Worm (Caenorhabditis elegans) whole organism, L1 larva: ENCODE measurements around the gene srp-7.
A peak's percentile ranks its signal among the peaks of the same experiment; 100 is the strongest.

ENCODE experiments used
- C16A3.4 ChIP-seq: fragments of 150-350 bp; optimal IDR thresholded peaks from 2 replicates; lab custom pipeline; 2014; ENCODE audit warnings: missing biosample characterization, missing genetic modification characterization
- C34B4.2 ChIP-seq: sonication (generic microtip); optimal IDR thresholded peaks from 2 replicates; lab custom pipeline; 2017; ENCODE audit warnings: mild to moderate bottlenecking, missing genetic modification characterization, missing compliant biosample characterization
- Y116A8C.19 ChIP-seq: sonication (generic microtip); optimal IDR thresholded peaks from 2 replicates; lab custom pipeline; 2016; ENCODE audit warnings: missing compliant biosample characterization, missing genetic modification characterization, borderline replicate concordance
- aha-1 ChIP-seq: fragments of 150-350 bp; optimal IDR thresholded peaks from 2 replicates; lab custom pipeline; 2014; ENCODE audit warnings: missing biosample characterization, missing genetic modification characterization
- alr-1 ChIP-seq: fragments of 200-800 bp; sonication (Bioruptor generic); optimal IDR thresholded peaks from 2 replicates; lab custom pipeline; 2018; ENCODE audit warnings: borderline replicate concordance, mild to moderate bottlenecking, missing genetic modification characterization, missing compliant biosample characterization
- ama-1 ChIP-seq: fragments of 150-350 bp; optimal IDR thresholded peaks from 2 replicates; lab custom pipeline; 2014
- blmp-1 ChIP-seq: fragments of 150-350 bp; optimal IDR thresholded peaks from 2 replicates; lab custom pipeline; 2014; ENCODE audit warnings: missing biosample characterization, missing genetic modification characterization
- ceh-8 ChIP-seq: fragments of 200-800 bp; sonication (Bioruptor generic); optimal IDR thresholded peaks from 2 replicates; lab custom pipeline; 2018; ENCODE audit warnings: mild to moderate bottlenecking, missing genetic modification characterization, moderate library complexity, missing compliant biosample characterization
- ceh-88 ChIP-seq: fragments of 200-800 bp; sonication (Bioruptor generic); IDR thresholded peaks from 2 replicates; pipeline ENCODE4 v1.3.6; 2022; ENCODE audit warnings: missing genetic modification characterization, missing compliant biosample characterization
- ces-1 ChIP-seq: fragments of 150-350 bp; optimal IDR thresholded peaks from 2 replicates; lab custom pipeline; 2014; ENCODE audit warnings: missing biosample characterization, missing genetic modification reagents, missing genetic modification characterization
- dpl-1 ChIP-seq, 3 experiments: fragments of 150-350 bp in 2 of 3; sonication (generic microtip) in 1 of 3; optimal IDR thresholded peaks; 2 replicates each; lab custom pipeline; 2014 to 2017; ENCODE audit warnings: missing biosample characterization in 3 of 3, missing genetic modification characterization in 3 of 3, missing genetic modification reagents in 3 of 3
- elt-2 ChIP-seq: sonication (generic microtip); optimal IDR thresholded peaks from 2 replicates; lab custom pipeline; 2016; ENCODE audit warnings: missing genetic modification characterization, mild to moderate bottlenecking, inconsistent platforms, missing compliant biosample characterization, missing genetic modification reagents
- ets-5 ChIP-seq: fragments of 200-800 bp; sonication (Bioruptor generic); IDR thresholded peaks from 2 replicates; pipeline ENCODE4 v1.3.6; 2022; ENCODE audit warnings: missing genetic modification characterization, missing compliant biosample characterization
- fkh-10 ChIP-seq: sonication (generic microtip); optimal IDR thresholded peaks from 2 replicates; lab custom pipeline; 2017; ENCODE audit warnings: missing biosample characterization, missing genetic modification reagents, missing genetic modification characterization
- fkh-8 ChIP-seq: sonication (generic microtip); optimal IDR thresholded peaks from 2 replicates; lab custom pipeline; 2016; ENCODE audit warnings: mild to moderate bottlenecking, missing genetic modification characterization, missing compliant biosample characterization
- fos-1 ChIP-seq: fragments of 150-350 bp; optimal IDR thresholded peaks from 2 replicates; lab custom pipeline; 2014; ENCODE audit warnings: missing biosample characterization, missing genetic modification characterization
- grh-1 ChIP-seq: fragments of 200-800 bp; sonication (Bioruptor generic); IDR thresholded peaks from 2 replicates; pipeline ENCODE4 v1.3.6; 2022; ENCODE audit warnings: missing genetic modification reagents, missing genetic modification characterization, missing compliant biosample characterization
- hlh-4 ChIP-seq: sonication (generic microtip); optimal IDR thresholded peaks from 2 replicates; lab custom pipeline; 2016; ENCODE audit warnings: mild to moderate bottlenecking, missing genetic modification characterization, missing compliant biosample characterization
- lin-13 ChIP-seq: fragments of 150-350 bp; optimal IDR thresholded peaks from 2 replicates; lab custom pipeline; 2014; ENCODE audit warnings: missing biosample characterization, missing genetic modification reagents, missing genetic modification characterization
- lin-35 ChIP-seq, 2 experiments: fragments of 150-350 bp; optimal IDR thresholded peaks; 2 replicates each; lab custom pipeline; 2014; ENCODE audit warnings: missing biosample characterization in 2 of 2, missing genetic modification characterization in 2 of 2, missing genetic modification reagents in 2 of 2
- lin-39 ChIP-seq: fragments of 150-350 bp; optimal IDR thresholded peaks from 2 replicates; lab custom pipeline; 2014; ENCODE audit warnings: missing biosample characterization, missing genetic modification reagents, missing genetic modification characterization
- lsy-2 ChIP-seq, 2 experiments: fragments of 150-350 bp; optimal IDR thresholded peaks; 2 replicates each; lab custom pipeline; 2014; ENCODE audit warnings: missing biosample characterization in 2 of 2, missing genetic modification characterization in 2 of 2
- mab-9 ChIP-seq: fragments of 200-800 bp; sonication (Bioruptor generic); IDR thresholded peaks from 2 replicates; pipeline ENCODE4 v1.3.6; 2022; ENCODE audit warnings: missing genetic modification reagents, missing genetic modification characterization, missing compliant biosample characterization
- mef-2 ChIP-seq: fragments of 150-350 bp; optimal IDR thresholded peaks from 2 replicates; lab custom pipeline; 2014; ENCODE audit warnings: missing biosample characterization, missing genetic modification characterization
- nhr-237 ChIP-seq: fragments of 150-350 bp; optimal IDR thresholded peaks from 2 replicates; lab custom pipeline; 2014; ENCODE audit warnings: missing biosample characterization, missing genetic modification characterization
- nhr-71 ChIP-seq: sonication (generic microtip); optimal IDR thresholded peaks from 2 replicates; lab custom pipeline; 2016; ENCODE audit warnings: mild to moderate bottlenecking, missing genetic modification characterization, moderate library complexity, missing compliant biosample characterization
- nhr-77 ChIP-seq: fragments of 150-350 bp; optimal IDR thresholded peaks from 2 replicates; lab custom pipeline; 2014; ENCODE audit warnings: missing biosample characterization, missing genetic modification characterization
- nhr-84 ChIP-seq: sonication (generic microtip); optimal IDR thresholded peaks from 2 replicates; lab custom pipeline; 2017; ENCODE audit warnings: missing biosample characterization, missing genetic modification characterization
- nhr-85 ChIP-seq: sonication (generic microtip); peaks from one replicate; lab custom pipeline; 2016; ENCODE audit warnings: missing genetic modification characterization, inconsistent platforms, missing compliant biosample characterization
- nhr-90 ChIP-seq: sonication (generic microtip); optimal IDR thresholded peaks from 2 replicates; lab custom pipeline; 2016; ENCODE audit warnings: mild to moderate bottlenecking, missing genetic modification characterization, missing compliant biosample characterization; ENCODE audit not compliant: poor library complexity
- pax-3 ChIP-seq: fragments of 200-800 bp; sonication (Bioruptor generic); optimal IDR thresholded peaks from 2 replicates; lab custom pipeline; 2018; ENCODE audit warnings: mild to moderate bottlenecking, missing genetic modification characterization, moderate library complexity, missing compliant biosample characterization
- pqm-1 ChIP-seq: sonication (generic microtip); optimal IDR thresholded peaks from 3 replicates; lab custom pipeline; 2017; ENCODE audit warnings: missing biosample characterization, missing genetic modification characterization
- rnt-1 ChIP-seq: sonication (generic microtip); optimal IDR thresholded peaks from 2 replicates; lab custom pipeline; 2016; ENCODE audit warnings: mild to moderate bottlenecking, missing genetic modification characterization, moderate library complexity, missing compliant biosample characterization
- snu-23 ChIP-seq: sonication (generic microtip); optimal IDR thresholded peaks from 2 replicates; lab custom pipeline; 2016; ENCODE audit warnings: missing genetic modification characterization, missing compliant biosample characterization
- sup-37 ChIP-seq: fragments of 200-800 bp; sonication (Bioruptor generic); optimal IDR thresholded peaks from 2 replicates; lab custom pipeline; 2018; ENCODE audit warnings: mild to moderate bottlenecking, missing genetic modification characterization, missing compliant biosample characterization
- swsn-7 ChIP-seq: sonication (generic microtip); optimal IDR thresholded peaks from 2 replicates; lab custom pipeline; 2016; ENCODE audit warnings: missing genetic modification characterization, missing compliant biosample characterization
- tbx-2 ChIP-seq: sonication (generic microtip); optimal IDR thresholded peaks from 2 replicates; lab custom pipeline; 2016; ENCODE audit warnings: missing genetic modification characterization, missing compliant biosample characterization
- tlp-1 ChIP-seq: fragments of 150-350 bp; optimal IDR thresholded peaks from 2 replicates; lab custom pipeline; 2014; ENCODE audit warnings: missing biosample characterization, missing genetic modification characterization
- unc-130 ChIP-seq: fragments of 150-350 bp; optimal IDR thresholded peaks from 2 replicates; lab custom pipeline; 2017; ENCODE audit warnings: missing biosample characterization, missing genetic modification characterization, inconsistent platforms
- unc-62 ChIP-seq: fragments of 150-350 bp; optimal IDR thresholded peaks from 2 replicates; lab custom pipeline; 2014; ENCODE audit warnings: missing biosample characterization, missing genetic modification reagents, missing genetic modification characterization
- vab-15 ChIP-seq: sonication (generic microtip); optimal IDR thresholded peaks from 2 replicates; lab custom pipeline; 2017; ENCODE audit warnings: missing genotype, mild to moderate bottlenecking, missing genetic modification characterization, missing compliant biosample characterization
- xbp-1 ChIP-seq: sonication (generic microtip); optimal IDR thresholded peaks from 2 replicates; lab custom pipeline; 2016; ENCODE audit warnings: missing genetic modification characterization, missing compliant biosample characterization
- zip-4 ChIP-seq: fragments of 200-800 bp; sonication (Bioruptor generic); optimal IDR thresholded peaks from 2 replicates; lab custom pipeline; 2018; ENCODE audit warnings: mild to moderate bottlenecking, missing genetic modification characterization, moderate library complexity, missing compliant biosample characterization
- ztf-11 ChIP-seq, 2 experiments: sonication (generic microtip); optimal IDR thresholded peaks; 2 replicates each; lab custom pipeline; 2016 to 2017; ENCODE audit warnings: missing genetic modification characterization in 2 of 2, missing biosample characterization in 1 of 2, missing compliant biosample characterization in 1 of 2
- ztf-4 ChIP-seq: fragments of 150-350 bp; optimal IDR thresholded peaks from 2 replicates; lab custom pipeline; 2014; ENCODE audit warnings: missing biosample characterization, missing genetic modification characterization

srp-7 gene

ce11 chrV:8130149-8130661 lies 48.7 kb upstream of the srp-7 start, which contains the start of gene snap-1 (continued):
- TF ChIP-seq ama-1 (lab: Kevin White, UChicago) (no peak), xbp-1 (tag; lab: Kevin White, UChicago) (peak; percentile 74), nhr-71 (peak; percentile 70), nhr-237 (tag; lab: Kevin White, UChicago) (no peak), mef-2 (tag; lab: Kevin White, UChicago) (no peak), ztf-11 (tag; optimal IDR thresholded peaks at IDR 0.05; lab: Kevin White, UChicago) (no peak), nhr-90 (tag; lab: Kevin White, UChicago) (no peak), unc-62 (no peak), tlp-1 (tag; lab: Kevin White, UChicago) (no peak), elt-2 (tag; lab: Kevin White, UChicago) (no peak), alr-1 (tag; lab: Kevin White, UChicago) (no peak), tbx-2 (tag; lab: Kevin White, UChicago) (peak; percentile 6), lin-39 (no peak), rnt-1 (tag; lab: Kevin White, UChicago) (peak; percentile 34), sup-37 (no peak), fos-1 (tag; lab: Kevin White, UChicago) (no peak), unc-130 (tag; lab: Kevin White, UChicago) (no peak), swsn-7 (tag; lab: Kevin White, UChicago) (peak; percentile 5), blmp-1 (tag; lab: Kevin White, UChicago) (no peak), ets-5 (GFP tag; lab: Robert Waterston, UW) (no peak), fkh-8 (tag; lab: Kevin White, UChicago) (peak; percentile 85), grh-1 (no peak), dpl-1 (GFP tag; optimal IDR thresholded peaks at IDR 0.05; lab: Kevin White, UChicago) (peak; percentile 14 to 52 (median 33)), hlh-4 (no peak), ces-1 (GFP tag; lab: Kevin White, UChicago) (no peak), snu-23 (peak; percentile 56), pax-3 (tag; lab: Kevin White, UChicago) (no peak), lsy-2 (tag; optimal IDR thresholded peaks at IDR 0.05; lab: Kevin White, UChicago) (peak; percentile 45 to 49), ceh-8 (GFP tag; lab: Kevin White, UChicago) (no peak), vab-15 (tag; lab: Kevin White, UChicago) (no peak), pqm-1 (no peak), zip-4 (peak; percentile 75), ztf-4 (no peak), mab-9 (GFP tag; lab: Robert Waterston, UW) (no peak)

ce11 chrV:8130812-8131211 lies 48.1 kb upstream of the srp-7 start:
- TF ChIP-seq C34B4.2 (tag; lab: Kevin White, UChicago) (no peak), fkh-8 (tag; lab: Kevin White, UChicago) (no peak)
- TF ChIP-seq, all 84 proteins: peak for 0

ce11 chrV:8131628-8132027 lies 47.3 kb upstream of the srp-7 start:
- TF ChIP-seq C16A3.4 (tag; lab: Kevin White, UChicago) = no peak
- no peak for TF ChIP-seq nhr-90 (tag; lab: Kevin White, UChicago)
- no peak for TF ChIP-seq aha-1 (tag; lab: Kevin White, UChicago)
- TF ChIP-seq Y116A8C.19 (tag; lab: Kevin White, UChicago) = no peak

- TF ChIP-seq lin-13 (GFP tag; lab: Kevin White, UChicago) = no peak
- no peak for TF ChIP-seq nhr-84 (tag; lab: Kevin White, UChicago)
- no peak for TF ChIP-seq rnt-1 (tag; lab: Kevin White, UChicago)
- TF ChIP-seq zip-4 = no peak
- TF ChIP-seq tbx-2 (tag; lab: Kevin White, UChicago) = no peak
- TF ChIP-seq fkh-10 = no peak
- TF ChIP-seq elt-2 (tag; lab: Kevin White, UChicago) = peak; percentile 21
- TF ChIP-seq unc-62 = no peak
- peak; percentile 15 for TF ChIP-seq nhr-85 (tag; lab: Kevin White, UChicago)
- no peak for TF ChIP-seq C34B4.2 (tag; lab: Kevin White, UChicago)
- TF ChIP-seq ceh-88 = no peak
- TF ChIP-seq lin-35 (GFP tag; optimal IDR thresholded peaks at IDR 0.05; lab: Kevin White, UChicago) = peak in 1 of 2 experiments; percentile 15
- TF ChIP-seq nhr-77 = no peak
Observed at ce11 chrV:8132926-8133325, 46.0 kb upstream of the srp-7 start, which contains the start of gene D1014.4. Gene D1014.4 (plus strand): TSS chrV:8133226.
